Worm (Caenorhabditis elegans): Measurements from ENCODE around the gene Y1A5A.1.

Y1A5A.1 gene

ce11 chrIII:3954220-3954619 is 32.2 kb downstream of the Y1A5A.1 start:
- TF ChIP-seq ztf-23 (GFP tag; IDR thresholded peaks at IDR 0.05) (no peak), klf-2 (GFP tag; conservative IDR thresholded peaks at IDR 0.05) (no peak), T22C8.4 (GFP tag; IDR thresholded peaks at IDR 0.05) (no peak), ztf-29 (GFP tag; IDR thresholded peaks at IDR 0.05) (no peak), cog-1 (tag; optimal IDR thresholded peaks at IDR 0.05) (no peak), med-1 (GFP tag; optimal IDR thresholded peaks at IDR 0.05; ENCODE audit: insufficient read depth) (no peak), tab-1 (GFP tag; IDR thresholded peaks at IDR 0.05) (no peak), ref-1 (GFP tag; conservative IDR thresholded peaks at IDR 0.05) (no peak), flt-1 (GFP tag; IDR thresholded peaks at IDR 0.05) (no peak)

DNA sequence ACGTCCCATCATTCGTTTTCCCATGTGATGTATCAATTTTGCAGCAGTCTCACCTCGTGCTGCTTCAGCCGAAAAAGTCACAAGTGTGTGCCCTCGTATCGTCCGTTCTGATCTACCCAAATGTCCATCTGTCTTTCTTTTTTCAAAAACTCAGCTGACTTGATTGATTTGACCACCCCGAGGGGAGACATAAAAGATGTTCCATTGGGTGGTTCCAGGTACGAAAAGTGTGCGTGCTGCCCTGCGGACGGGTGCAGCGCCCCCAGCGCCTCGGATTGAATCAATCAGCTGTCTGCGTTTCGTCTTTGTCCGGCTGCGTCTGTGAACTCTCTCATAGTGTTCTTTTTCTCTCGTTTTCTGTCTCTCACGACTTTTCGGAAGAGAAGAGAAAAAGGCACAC is 33.2 kb downstream of the Y1A5A.1 start:
- TF ChIP-seq med-1 (GFP tag; optimal IDR thresholded peaks at IDR 0.05; ENCODE audit: insufficient read depth) = no peak
- TF ChIP-seq ref-1 (GFP tag; conservative IDR thresholded peaks at IDR 0.05) = no peak
- TF ChIP-seq cog-1 (tag; optimal IDR thresholded peaks at IDR 0.05) = no peak
- no peak for TF ChIP-seq flt-1 (GFP tag; IDR thresholded peaks at IDR 0.05)
- TF ChIP-seq T22C8.4 (GFP tag; IDR thresholded peaks at IDR 0.05) = no peak
- no peak for TF ChIP-seq ztf-23 (GFP tag; IDR thresholded peaks at IDR 0.05)
- TF ChIP-seq tab-1 (GFP tag; IDR thresholded peaks at IDR 0.05) = no peak
- TF ChIP-seq ztf-29 (GFP tag; IDR thresholded peaks at IDR 0.05) = no peak
- TF ChIP-seq klf-2 (GFP tag; conservative IDR thresholded peaks at IDR 0.05) = no peak

ce11 chrIII:3952058-3952457 is 34.4 kb downstream of the Y1A5A.1 start:
- TF ChIP-seq tab-1 (GFP tag; IDR thresholded peaks at IDR 0.05) (no peak), cog-1 (tag; optimal IDR thresholded peaks at IDR 0.05) (no peak), ztf-29 (GFP tag; IDR thresholded peaks at IDR 0.05) (no peak), T22C8.4 (GFP tag; IDR thresholded peaks at IDR 0.05) (no peak), ztf-23 (GFP tag; IDR thresholded peaks at IDR 0.05) (no peak), klf-2 (GFP tag; conservative IDR thresholded peaks at IDR 0.05) (no peak), ref-1 (GFP tag; conservative IDR thresholded peaks at IDR 0.05) (no peak), med-1 (GFP tag; optimal IDR thresholded peaks at IDR 0.05; ENCODE audit: insufficient read depth) (no peak), flt-1 (GFP tag; IDR thresholded peaks at IDR 0.05) (no peak)

DNA sequence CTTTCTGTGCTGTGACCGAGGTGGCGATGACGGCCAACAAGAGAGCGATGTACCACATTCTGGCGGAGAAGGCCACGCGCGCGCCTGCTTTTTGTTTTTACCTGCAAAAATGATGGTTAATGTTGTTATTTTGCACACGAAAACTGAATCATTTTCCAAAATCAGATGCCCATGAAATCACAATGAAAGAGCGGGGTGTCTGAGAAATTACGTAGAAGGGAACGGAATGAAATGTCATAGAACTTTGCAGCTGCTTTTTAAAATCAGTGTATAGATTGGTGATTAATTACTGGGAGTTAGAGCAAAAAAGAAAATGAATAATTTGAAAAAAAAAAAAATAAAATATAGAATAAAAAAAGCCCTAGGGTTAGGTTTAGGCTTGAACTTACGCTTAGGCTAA is 50.7 kb downstream of the Y1A5A.1 start, which contains the start of gene npl-10:
TSS of gene npl-10 (minus strand) at position 101 of the 400 bp plus-strand sequence.
- TF ChIP-seq cog-1 (tag; optimal IDR thresholded peaks at IDR 0.05) (no peak), ref-1 (GFP tag; conservative IDR thresholded peaks at IDR 0.05) (no peak), med-1 (GFP tag; optimal IDR thresholded peaks at IDR 0.05; ENCODE audit: insufficient read depth) (no peak), ztf-23 (GFP tag; IDR thresholded peaks at IDR 0.05) (no peak), klf-2 (GFP tag; conservative IDR thresholded peaks at IDR 0.05) (no peak), T22C8.4 (GFP tag; IDR thresholded peaks at IDR 0.05) (no peak), ztf-29 (GFP tag; IDR thresholded peaks at IDR 0.05) (no peak), flt-1 (GFP tag; IDR thresholded peaks at IDR 0.05) (no peak), tab-1 (GFP tag; IDR thresholded peaks at IDR 0.05) (no peak)
